Fruit fly (Drosophila melanogaster) whole organism, embryonic: Measurements from ENCODE around the gene ClC-c.
A peak's percentile ranks its signal among the peaks of the same experiment; 100 is the strongest.

Source experiments
- Aef1 ChIP-seq: fragments of 200-800 bp; sonication (Bioruptor generic); IDR thresholded peaks from 3 replicates; pipeline ENCODE4 v1.3.6; 2022; ENCODE audit warnings: missing biosample characterization, missing genetic modification characterization
- Atf3 ChIP-seq: fragments of 200-800 bp; sonication (Bioruptor generic); optimal IDR thresholded peaks from 3 replicates; lab custom pipeline; 2016; ENCODE audit warnings: missing biosample characterization, missing genetic modification characterization
- B-H1 ChIP-seq: fragments of 200-800 bp; sonication (Bioruptor generic); IDR thresholded peaks from 3 replicates; pipeline ENCODE4 v1.3.6; 2022; ENCODE audit warnings: missing biosample characterization, missing genetic modification characterization
- BtbVII ChIP-seq: fragments of 200-800 bp; sonication (Bioruptor generic); optimal IDR thresholded peaks from 3 replicates; lab custom pipeline; 2017; ENCODE audit warnings: missing biosample characterization, mild to moderate bottlenecking, missing genetic modification characterization
- CG10366 ChIP-seq: fragments of 200-800 bp; sonication (Bioruptor generic); IDR thresholded peaks from 2 replicates; pipeline ENCODE4 v1.3.6; 2022; ENCODE audit warnings: missing biosample characterization, missing genetic modification characterization
- CG11247 ChIP-seq: fragments of 200-800 bp; sonication (Bioruptor generic); IDR thresholded peaks from 2 replicates; pipeline ENCODE4 v1.3.6; 2022; ENCODE audit warnings: missing biosample characterization, missing genetic modification characterization
- CG11695 ChIP-seq: fragments of 200-800 bp; sonication (Bioruptor generic); IDR thresholded peaks from 3 replicates; pipeline ENCODE4 v1.3.6; 2022; ENCODE audit warnings: missing biosample characterization, missing genetic modification characterization
- CG11723 ChIP-seq: fragments of 200-800 bp; sonication (Bioruptor generic); optimal IDR thresholded peaks from 2 replicates; lab custom pipeline; 2017; ENCODE audit warnings: missing biosample characterization, mild to moderate bottlenecking, missing genetic modification characterization
- CG12299 ChIP-seq: fragments of 200-800 bp; sonication (Bioruptor generic); optimal IDR thresholded peaks from 2 replicates; lab custom pipeline; 2018; ENCODE audit warnings: missing biosample characterization, mild to moderate bottlenecking, missing genetic modification characterization
- CG13296 ChIP-seq: fragments of 200-800 bp; sonication (Bioruptor generic); optimal IDR thresholded peaks from 3 replicates; lab custom pipeline; 2018; ENCODE audit warnings: missing biosample characterization, mild to moderate bottlenecking, missing genetic modification characterization
- CG14860 ChIP-seq: fragments of 200-800 bp; sonication (Bioruptor generic); IDR thresholded peaks from 3 replicates; pipeline ENCODE4 v1.3.6; 2022; ENCODE audit warnings: missing biosample characterization, missing genetic modification characterization; ENCODE audit not compliant: partially characterized antibody
- CG17568 ChIP-seq: fragments of 200-800 bp; sonication (Bioruptor generic); optimal IDR thresholded peaks from 2 replicates; lab custom pipeline; 2018; ENCODE audit warnings: missing biosample characterization, mild to moderate bottlenecking, missing genetic modification characterization, moderate library complexity
- CG17612 ChIP-seq: fragments of 200-800 bp; sonication (Bioruptor generic); IDR thresholded peaks from 2 replicates; pipeline ENCODE4 v1.3.6; 2022; ENCODE audit warnings: missing biosample characterization, missing genetic modification characterization
- CG18619 ChIP-seq: fragments of 200-800 bp; sonication (Bioruptor generic); optimal IDR thresholded peaks from 3 replicates; lab custom pipeline; 2017; ENCODE audit warnings: missing biosample characterization, mild to moderate bottlenecking, missing genetic modification characterization
- CG2678 ChIP-seq: fragments of 200-800 bp; sonication (Bioruptor generic); optimal IDR thresholded peaks from 3 replicates; lab custom pipeline; 2019; ENCODE audit warnings: missing biosample characterization, mild to moderate bottlenecking, missing genetic modification characterization, moderate library complexity
- CG3726 ChIP-seq: fragments of 200-800 bp; sonication (Bioruptor generic); IDR thresholded peaks from 3 replicates; pipeline ENCODE4, ENCODE4 v1.3.6; 2022; ENCODE audit warnings: missing biosample characterization, missing genetic modification characterization
- CG3995 ChIP-seq: fragments of 200-800 bp; sonication (Bioruptor generic); optimal IDR thresholded peaks from 3 replicates; lab custom pipeline; 2016; ENCODE audit warnings: missing biosample characterization, missing genetic modification characterization
- CG6791 ChIP-seq: fragments of 200-800 bp; sonication (Bioruptor generic); IDR thresholded peaks from 3 replicates; pipeline ENCODE4 v1.3.6; 2022; ENCODE audit warnings: missing biosample characterization, missing genetic modification characterization; ENCODE audit not compliant: partially characterized antibody
- CG7556 ChIP-seq: fragments of 200-800 bp; sonication (Bioruptor generic); optimal IDR thresholded peaks from 2 replicates; lab custom pipeline; 2017; ENCODE audit warnings: missing biosample characterization, mild to moderate bottlenecking, missing genetic modification characterization
- CG7745 ChIP-seq: fragments of 200-800 bp; sonication (Bioruptor generic); optimal IDR thresholded peaks from 2 replicates; lab custom pipeline; 2018; ENCODE audit warnings: missing biosample characterization, mild to moderate bottlenecking, missing genetic modification characterization, moderate library complexity
- CG7839 ChIP-seq: fragments of 200-800 bp; sonication (Bioruptor generic); optimal IDR thresholded peaks from 3 replicates; lab custom pipeline; 2018; ENCODE audit warnings: missing biosample characterization, mild to moderate bottlenecking, missing genetic modification characterization, moderate library complexity
- CG8290 ChIP-seq, 3 experiments: fragments of 200-800 bp; sonication (Bioruptor generic); optimal IDR thresholded peaks; 2 replicates each; lab custom pipeline; 2016 to 2019; ENCODE audit warnings: missing biosample characterization in 3 of 3, missing genetic modification characterization in 3 of 3, mild to moderate bottlenecking in 2 of 3, moderate library complexity in 1 of 3
- CG9727 ChIP-seq: fragments of 200-800 bp; sonication (Bioruptor generic); optimal IDR thresholded peaks from 3 replicates; lab custom pipeline; 2017; ENCODE audit warnings: missing biosample characterization, mild to moderate bottlenecking, missing genetic modification characterization
- Chrac-16 ChIP-seq: fragments of 200-800 bp; sonication (Bioruptor generic); optimal IDR thresholded peaks from 3 replicates; lab custom pipeline; 2016; ENCODE audit warnings: missing biosample characterization, missing genetic modification characterization
- Dek ChIP-seq: fragments of 200-800 bp; sonication (Bioruptor generic); optimal IDR thresholded peaks from 3 replicates; lab custom pipeline; 2019; ENCODE audit warnings: missing biosample characterization, mild to moderate bottlenecking, missing genetic modification characterization, moderate library complexity
- Dip3 ChIP-seq: fragments of 200-800 bp; sonication (Bioruptor generic); optimal IDR thresholded peaks from 3 replicates; lab custom pipeline; 2016; ENCODE audit warnings: missing biosample characterization, missing genetic modification characterization
- Drgx ChIP-seq: fragments of 200-800 bp; sonication (Bioruptor generic); IDR thresholded peaks from 2 replicates; pipeline ENCODE4 v1.3.6; 2022; ENCODE audit warnings: missing biosample characterization, missing genetic modification characterization
- MESR4 ChIP-seq: fragments of 200-800 bp; sonication (Bioruptor generic); optimal IDR thresholded peaks from 2 replicates; lab custom pipeline; 2018; ENCODE audit warnings: missing biosample characterization, mild to moderate bottlenecking, missing genetic modification characterization, moderate library complexity
- Mes4 ChIP-seq: fragments of 200-800 bp; sonication (Bioruptor generic); optimal IDR thresholded peaks from 2 replicates; lab custom pipeline; 2016; ENCODE audit warnings: missing biosample characterization, missing genetic modification characterization
- PHDP ChIP-seq: fragments of 200-800 bp; sonication (Bioruptor generic); optimal IDR thresholded peaks from 3 replicates; lab custom pipeline; 2018; ENCODE audit warnings: missing biosample characterization, mild to moderate bottlenecking, missing genetic modification characterization, moderate library complexity
- Pdp1 ChIP-seq, 2 experiments: fragments of 200-800 bp; sonication (Bioruptor generic); optimal IDR thresholded peaks; 3 replicates each; lab custom pipeline; 2016; ENCODE audit warnings: missing biosample characterization in 2 of 2, missing genetic modification characterization in 2 of 2, mild to moderate bottlenecking in 1 of 2, moderate library complexity in 1 of 2
- Side ChIP-seq: fragments of 200-800 bp; sonication (Bioruptor generic); optimal IDR thresholded peaks from 2 replicates; lab custom pipeline; 2016; ENCODE audit warnings: missing biosample characterization, missing genetic modification characterization
- Tbp ChIP-seq: fragments of >200 bp; optimal IDR thresholded peaks from 2 replicates; lab custom pipeline; 2018; ENCODE audit warnings: missing biosample characterization, missing genetic modification characterization
- az2 ChIP-seq: fragments of 200-800 bp; sonication (Bioruptor generic); optimal IDR thresholded peaks from 3 replicates; lab custom pipeline; 2016; ENCODE audit warnings: missing biosample characterization, missing genetic modification characterization
- ci ChIP-seq: fragments of 200-800 bp; sonication (Bioruptor generic); IDR thresholded peaks from 3 replicates; pipeline ENCODE4 v1.3.6; 2022; ENCODE audit warnings: missing biosample characterization, missing genetic modification characterization
- dysf ChIP-seq: fragments of 200-800 bp; sonication (Bioruptor generic); IDR thresholded peaks from 3 replicates; pipeline ENCODE4 v1.3.6; 2022; ENCODE audit warnings: missing biosample characterization, missing genetic modification characterization
- exex ChIP-seq: fragments of 200-800 bp; sonication (Bioruptor generic); optimal IDR thresholded peaks from 4 replicates; lab custom pipeline; 2018; ENCODE audit warnings: missing biosample characterization, mild to moderate bottlenecking, missing genetic modification characterization, moderate library complexity
- grau ChIP-seq: fragments of 200-800 bp; optimal IDR thresholded peaks from 3 replicates; lab custom pipeline; 2019; ENCODE audit warnings: missing biosample characterization, mild to moderate bottlenecking, missing genetic modification characterization, moderate library complexity
- hkb ChIP-seq, 2 experiments: fragments of 200-800 bp in 1 of 2; fragments of >200 bp in 1 of 2; sonication (Bioruptor generic) in 1 of 2; IDR thresholded peaks in 1 of 2; optimal IDR thresholded peaks in 1 of 2; 2 replicates each; pipeline versions ENCODE4 v1.3.6 to Lab custom; 2017 to 2022; ENCODE audit warnings: missing biosample characterization in 1 of 2, missing genetic modification characterization in 1 of 2
- lab ChIP-seq: fragments of 200-800 bp; sonication (Bioruptor generic); optimal IDR thresholded peaks from 3 replicates; lab custom pipeline; 2017; ENCODE audit warnings: missing biosample characterization, missing genetic modification characterization, mild to moderate bottlenecking, moderate library complexity, missing genetic modification reagents
- lilli ChIP-seq: fragments of 200-800 bp; sonication (Bioruptor generic); optimal IDR thresholded peaks from 3 replicates; lab custom pipeline; 2016; ENCODE audit warnings: missing biosample characterization, missing genetic modification characterization
- mam ChIP-seq: fragments of 200-800 bp; sonication (Bioruptor generic); optimal IDR thresholded peaks from 3 replicates; lab custom pipeline; 2016; ENCODE audit warnings: missing biosample characterization, missing genetic modification characterization
- nmo ChIP-seq: fragments of 200-800 bp; sonication (Bioruptor generic); optimal IDR thresholded peaks from 2 replicates; lab custom pipeline; 2018; ENCODE audit warnings: missing biosample characterization, mild to moderate bottlenecking, missing genetic modification characterization, moderate library complexity
- pan ChIP-seq, 4 experiments: fragments of >200 bp in 3 of 4; fragments of 200-800 bp in 1 of 4; sonication (Bioruptor generic) in 1 of 4; optimal IDR thresholded peaks in 3 of 4; IDR thresholded peaks in 1 of 4; 2 replicates each; pipeline versions ENCODE4 v1.3.6 to Lab custom; 2017 to 2022; ENCODE audit warnings: missing biosample characterization in 2 of 4, missing genetic modification characterization in 2 of 4, mixed read lengths in 1 of 4
- shn ChIP-seq: fragments of 200-800 bp; sonication (Bioruptor generic); optimal IDR thresholded peaks from 3 replicates; lab custom pipeline; 2016; ENCODE audit warnings: missing biosample characterization, missing genetic modification characterization
- tgo ChIP-seq: fragments of 200-800 bp; sonication (Bioruptor generic); IDR thresholded peaks from 3 replicates; pipeline ENCODE4 v1.3.6; 2022; ENCODE audit warnings: missing biosample characterization, missing genetic modification characterization
- ttk ChIP-seq: fragments of 200-800 bp; sonication (Bioruptor generic); IDR thresholded peaks from 2 replicates; pipeline ENCODE4 v2.1.2; 2022; ENCODE audit warnings: missing biosample characterization, missing genetic modification characterization
- wdn ChIP-seq: fragments of 200-800 bp; sonication (Bioruptor generic); IDR thresholded peaks from 2 replicates; pipeline ENCODE4 v1.3.6; 2022; ENCODE audit warnings: missing biosample characterization, missing genetic modification characterization
- yki ChIP-seq: fragments of >200 bp; optimal IDR thresholded peaks from 3 replicates; lab custom pipeline; 2018

ClC-c gene

DNA sequence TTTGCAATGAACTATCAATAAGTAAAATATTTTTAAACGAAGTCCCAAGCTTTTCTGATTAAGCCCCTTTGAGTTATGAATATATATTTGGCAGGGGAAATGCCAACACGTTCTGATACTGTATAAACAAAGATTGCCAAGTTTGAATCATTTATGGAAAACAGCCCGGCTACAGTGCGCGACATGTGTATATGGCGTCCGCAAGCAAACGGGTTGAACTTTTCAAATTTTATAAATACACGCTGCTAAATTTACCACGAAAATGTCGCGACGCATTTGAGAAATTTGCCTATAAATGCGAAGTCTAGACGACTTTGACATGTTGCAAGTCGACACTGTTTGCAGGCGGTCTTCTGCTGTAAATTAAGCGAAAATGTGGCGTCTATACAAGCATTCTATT lies 42.2 kb upstream of the ClC-c start (continued):
- TF ChIP-seq dysf (GFP tag; lab: Robert Waterston, UW) = peak; percentile 83
- TF ChIP-seq tgo = peak; percentile 62; the same call in 2 of the 3 replicates
- TF ChIP-seq Tbp = no peak
- TF ChIP-seq grau (tag; lab: Kevin White, UChicago) = peak; percentile 62
- peak; percentile 47 for TF ChIP-seq PHDP (tag; lab: Kevin White, UChicago)
- TF ChIP-seq Dek (tag; lab: Kevin White, UChicago) = peak; percentile 48
- no peak for TF ChIP-seq CG6791 (GFP tag; lab: Robert Waterston, UW)
- TF ChIP-seq nmo (GFP tag; lab: Kevin White, UChicago) = peak; percentile 12
- TF ChIP-seq CG7745 (tag; lab: Kevin White, UChicago) = no peak
- TF ChIP-seq pan (optimal IDR thresholded peaks at IDR 0.05; lab: Kevin White, UChicago) = no peak
- peak in 1 of 2 experiments; percentile 56 for TF ChIP-seq pan (GFP tag; optimal IDR thresholded peaks at IDR 0.05 in 1 of 2, IDR thresholded peaks at IDR 0.05 in 1 of 2)
- peak; percentile 19; the same call in 1 of the 3 replicates for TF ChIP-seq B-H1 (GFP tag; lab: Robert Waterston, UW)
- TF ChIP-seq az2 = no peak
- peak; percentile 14 for TF ChIP-seq CG7556 (GFP tag; lab: Kevin White, UChicago)
- TF ChIP-seq yki (lab: Kevin White, UChicago) = no peak
- TF ChIP-seq CG18619 (GFP tag; lab: Kevin White, UChicago) = peak; percentile 10
- TF ChIP-seq Dip3 (GFP tag; lab: Kevin White, UChicago) = peak; percentile 49
- peak; percentile 10 for TF ChIP-seq CG11723 (GFP tag; lab: Kevin White, UChicago)
- TF ChIP-seq hkb (optimal IDR thresholded peaks at IDR 0.05; lab: Kevin White, UChicago) = no peak
- peak; percentile 56 for TF ChIP-seq hkb (GFP tag; IDR thresholded peaks at IDR 0.05; lab: Robert Waterston, UW)
- no peak for TF ChIP-seq Pdp1 (GFP tag; optimal IDR thresholded peaks at IDR 0.05; lab: Kevin White, UChicago)
- TF ChIP-seq ttk (GFP tag; lab: Robert Waterston, UW) = 0 out of 2 replicates have a peak, but pooled peaks have one; percentile 20
- peak; percentile 35 for TF ChIP-seq Mes4 (GFP tag; lab: Kevin White, UChicago)
- TF ChIP-seq CG11695 (GFP tag; lab: Robert Waterston, UW) = peak; percentile 94
- TF ChIP-seq ci (GFP tag; lab: Robert Waterston, UW) = 0 out of 3 replicates have a peak, but pooled peaks have one; percentile 57
- no peak for TF ChIP-seq exex (tag; lab: Kevin White, UChicago)
- peak; percentile 38 for TF ChIP-seq Chrac-16 (GFP tag; lab: Kevin White, UChicago)
- TF ChIP-seq lab (GFP tag; lab: Kevin White, UChicago) = peak; percentile 74
- peak; percentile 70 for TF ChIP-seq lilli (GFP tag; lab: Kevin White, UChicago)
- peak; percentile 52; the same call in 1 of the 2 replicates for TF ChIP-seq CG11247 (GFP tag; lab: Robert Waterston, UW)
- TF ChIP-seq CG8290 (GFP tag; optimal IDR thresholded peaks at IDR 0.05; lab: Kevin White, UChicago) = no peak
- TF ChIP-seq CG8290 (tag; optimal IDR thresholded peaks at IDR 0.05; lab: Kevin White, UChicago) = peak in 1 of 2 experiments; percentile 72
- TF ChIP-seq wdn = peak; percentile 40; the same call in 1 of the 2 replicates
- TF ChIP-seq CG13296 (GFP tag; lab: Kevin White, UChicago) = peak; percentile 64
- 0 out of 2 replicates have a peak, but pooled peaks have one; percentile 11 for TF ChIP-seq CG17612 (GFP tag; lab: Robert Waterston, UW)
- peak; percentile 19 for TF ChIP-seq mam
- TF ChIP-seq Side = peak; percentile 1
- peak; percentile 81 for TF ChIP-seq Drgx (GFP tag; lab: Robert Waterston, UW)
- no peak for TF ChIP-seq Atf3 (GFP tag; lab: Kevin White, UChicago)
- TF ChIP-seq CG14860 (GFP tag; lab: Robert Waterston, UW) = no peak
- peak; percentile 41 for TF ChIP-seq CG10366
- peak; percentile 37 for TF ChIP-seq shn (GFP tag; lab: Kevin White, UChicago)
- TF ChIP-seq CG3726 (GFP tag; lab: Robert Waterston, UW) = no peak
- TF ChIP-seq CG12299 (tag; lab: Kevin White, UChicago) = peak; percentile 28
- peak; percentile 59 for TF ChIP-seq CG2678 (tag; lab: Kevin White, UChicago)
- TF ChIP-seq Aef1 (GFP tag; lab: Robert Waterston, UW) = peak; percentile 55
- TF ChIP-seq CG17568 (GFP tag; lab: Kevin White, UChicago) = no peak
- peak; percentile 51 for TF ChIP-seq BtbVII (GFP tag; lab: Kevin White, UChicago)
- no peak for TF ChIP-seq CG3995 (GFP tag; lab: Kevin White, UChicago)
- TF ChIP-seq CG7839 (tag; lab: Kevin White, UChicago) = peak; percentile 55
- no peak for TF ChIP-seq MESR4 (GFP tag; lab: Kevin White, UChicago)
- peak; percentile 24 for TF ChIP-seq CG9727 (GFP tag; lab: Kevin White, UChicago)
